Worm (Caenorhabditis elegans) whole organism, L3 larva: Measurements from ENCODE around the gene csa-1.

Source experiments
- aly-2 ChIP-seq: fragments of 150-350 bp; optimal IDR thresholded peaks from 2 replicates; lab custom pipeline; 2014; ENCODE audit warnings: missing biosample characterization, missing genetic modification characterization
- ama-1 ChIP-seq: fragments of 150-350 bp; optimal IDR thresholded peaks from 2 replicates; lab custom pipeline; 2018
- egl-5 ChIP-seq: fragments of 150-350 bp; optimal IDR thresholded peaks from 2 replicates; lab custom pipeline; 2017; ENCODE audit warnings: missing biosample characterization, missing genetic modification reagents, missing genetic modification characterization, inconsistent platforms
- lin-15B ChIP-seq: fragments of 150-350 bp; optimal IDR thresholded peaks from 2 replicates; lab custom pipeline; 2014; ENCODE audit warnings: missing biosample characterization, missing genetic modification characterization
- nfya-1 ChIP-seq: sonication (generic microtip); optimal IDR thresholded peaks from 2 replicates; lab custom pipeline; 2017; ENCODE audit warnings: missing genetic modification characterization, mild to moderate bottlenecking, missing compliant biosample characterization, antibody characterized with exemption, moderate library complexity; ENCODE audit not compliant: insufficient read depth
- nhr-28 ChIP-seq: fragments of 150-350 bp; optimal IDR thresholded peaks from 2 replicates; lab custom pipeline; 2014; ENCODE audit warnings: missing biosample characterization, missing genetic modification characterization
- nhr-77 ChIP-seq: fragments of 150-350 bp; optimal IDR thresholded peaks from 2 replicates; lab custom pipeline; 2014; ENCODE audit warnings: missing biosample characterization, missing genetic modification characterization
- pha-4 ChIP-seq: fragments of 150-350 bp; optimal IDR thresholded peaks from 2 replicates; lab custom pipeline; 2014; ENCODE audit warnings: missing biosample characterization, missing genetic modification reagents, missing genetic modification characterization
- unc-62 ChIP-seq: fragments of 150-350 bp; sonication (generic microtip); optimal IDR thresholded peaks from 4 replicates; lab custom pipeline; 2014; ENCODE audit warnings: missing biosample characterization, missing genetic modification reagents, missing genetic modification characterization
- ztf-11 ChIP-seq: fragments of 150-350 bp; optimal IDR thresholded peaks from 2 replicates; lab custom pipeline; 2014; ENCODE audit warnings: missing biosample characterization, missing genetic modification characterization

DNA sequence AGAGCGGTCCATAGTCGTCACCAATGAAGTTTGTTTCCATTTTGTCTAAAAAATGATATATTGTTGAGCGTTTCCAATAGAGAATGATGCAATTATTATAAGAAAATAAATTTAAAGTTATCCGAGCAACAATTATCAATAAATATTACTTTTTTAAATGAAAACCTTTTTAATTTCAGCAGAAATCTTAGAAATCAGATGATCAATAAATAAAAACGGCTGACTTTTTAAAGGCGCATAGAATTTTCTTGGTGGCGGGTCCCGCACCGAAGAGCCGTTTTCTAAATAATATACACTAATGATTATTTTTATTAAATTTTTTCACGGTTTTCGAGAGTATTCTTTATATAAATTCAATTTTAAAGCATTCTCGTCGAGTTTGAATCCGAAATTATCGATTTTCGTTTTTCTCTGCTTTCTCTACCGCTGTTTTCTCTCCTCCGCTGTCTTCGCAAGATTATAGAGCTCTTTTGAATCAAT, 3.4 kb upstream of the csa-1 start, which contains the start of gene rab-39:
- TF ChIP-seq aly-2 (no peak), ztf-11 (tag; lab: Kevin White, UChicago) (no peak), nfya-1 (tag; lab: Kevin White, UChicago) (peak; percentile 54), ama-1 (lab: Kevin White, UChicago) (no peak), nhr-28 (tag; lab: Kevin White, UChicago) (no peak), pha-4 (tag; lab: Kevin White, UChicago) (peak; percentile 53), lin-15B (peak; percentile 31), egl-5 (tag; lab: Kevin White, UChicago) (no peak), unc-62 (GFP tag; lab: Kevin White, UChicago) (no peak), nhr-77 (no peak)
